Worm (Caenorhabditis elegans): ENCODE data around the gene ari-2.

- no peak for TF ChIP-seq blmp-1 (tag; optimal IDR thresholded peaks at IDR 0.05)
- no peak for TF ChIP-seq nhr-12 (tag; optimal IDR thresholded peaks at IDR 0.05)
- TF ChIP-seq nhr-237 (tag; optimal IDR thresholded peaks at IDR 0.05) = no peak
- no peak for TF ChIP-seq ceh-83 (GFP tag; optimal IDR thresholded peaks at IDR 0.05)
Measured at ce11 chrIV:5603321-5603720, 52.4 kb downstream of the ari-2 start.
